Worm (Caenorhabditis elegans) whole organism, L4 larva: ENCODE measurements around the gene set-4.

Experiments
- D1046.2 ChIP-seq: fragments of 200-800 bp; sonication (Bioruptor generic); IDR thresholded peaks from 2 replicates; pipeline ENCODE4 v1.3.6; 2022; ENCODE audit warnings: missing genetic modification characterization, missing compliant biosample characterization
- F26F4.8 ChIP-seq: fragments of 200-800 bp; sonication (Bioruptor generic); conservative IDR thresholded peaks from 2 replicates; pipeline ENCODE4 v1.3.6; 2022; ENCODE audit warnings: missing genetic modification characterization, missing compliant biosample characterization
- F37D6.2 ChIP-seq: sonication (generic microtip); optimal IDR thresholded peaks from 2 replicates; lab custom pipeline; 2016; ENCODE audit warnings: mild to moderate bottlenecking, missing genetic modification characterization, missing compliant biosample characterization
- T20F7.1 ChIP-seq: fragments of 200-800 bp; sonication (Bioruptor generic); optimal IDR thresholded peaks from 2 replicates; lab custom pipeline; 2018; ENCODE audit warnings: mild to moderate bottlenecking, missing genetic modification characterization, missing compliant biosample characterization
- Y105C5A.15 ChIP-seq: fragments of 200-800 bp; sonication (Bioruptor generic); IDR thresholded peaks from 2 replicates; pipeline ENCODE4 v1.3.6; 2022; ENCODE audit warnings: missing genetic modification characterization, missing compliant biosample characterization
- Y75B8A.6 ChIP-seq: fragments of 200-800 bp; sonication (Bioruptor generic); IDR thresholded peaks from 2 replicates; pipeline ENCODE4 v1.3.6; 2022; ENCODE audit warnings: missing genetic modification reagents, missing genetic modification characterization, missing compliant biosample characterization
- ZK337.2 ChIP-seq: fragments of 200-800 bp; sonication (Bioruptor generic); IDR thresholded peaks from 2 replicates; pipeline ENCODE4 v1.3.6; 2022; ENCODE audit warnings: missing genetic modification reagents, missing genetic modification characterization, missing compliant biosample characterization
- aha-1 ChIP-seq: fragments of 150-350 bp; peaks from one replicate; lab custom pipeline; 2014; ENCODE audit warnings: missing biosample characterization, missing genetic modification characterization
- ceh-32 ChIP-seq: sonication (generic microtip); optimal IDR thresholded peaks from 2 replicates; lab custom pipeline; 2016; ENCODE audit warnings: mild to moderate bottlenecking, missing genetic modification characterization, missing compliant biosample characterization; ENCODE audit not compliant: poor library complexity
- daf-12 ChIP-seq: fragments of 150-350 bp; optimal IDR thresholded peaks from 2 replicates; lab custom pipeline; 2014; ENCODE audit warnings: missing biosample characterization, missing genetic modification reagents, missing genetic modification characterization
- daf-16 ChIP-seq, 3 experiments: sonication (generic microtip); optimal IDR thresholded peaks; 2 replicates each; lab custom pipeline; 2016 to 2017; ENCODE audit warnings: missing genetic modification characterization in 3 of 3, missing genetic modification reagents in 3 of 3, mild to moderate bottlenecking in 2 of 3, missing compliant biosample characterization in 2 of 3, missing biosample characterization in 1 of 3, moderate library complexity in 1 of 3
- gei-8 ChIP-seq: fragments of 200-800 bp; sonication (Bioruptor generic); optimal IDR thresholded peaks from 2 replicates; lab custom pipeline; 2018; ENCODE audit warnings: mild to moderate bottlenecking, missing genetic modification characterization, missing compliant biosample characterization
- hlh-11 ChIP-seq: fragments of 200-800 bp; sonication (Bioruptor generic); optimal IDR thresholded peaks from 2 replicates; lab custom pipeline; 2018; ENCODE audit warnings: mild to moderate bottlenecking, missing genetic modification characterization, missing compliant biosample characterization
- lim-7 ChIP-seq: fragments of 200-800 bp; sonication (Bioruptor generic); IDR thresholded peaks from 2 replicates; pipeline ENCODE4 v1.3.6; 2022; ENCODE audit warnings: missing genetic modification characterization, missing compliant biosample characterization
- lin-15B ChIP-seq: fragments of 150-350 bp; sonication (generic microtip); optimal IDR thresholded peaks from 3 replicates; lab custom pipeline; 2014; ENCODE audit warnings: missing biosample characterization, missing genetic modification characterization
- lin-38 ChIP-seq: fragments of 200-800 bp; sonication (Bioruptor generic); IDR thresholded peaks from 2 replicates; pipeline ENCODE4 v1.3.6; 2022; ENCODE audit warnings: missing genetic modification reagents, missing genetic modification characterization, missing compliant biosample characterization
- lir-3 ChIP-seq: sonication (generic microtip); optimal IDR thresholded peaks from 2 replicates; lab custom pipeline; 2016; ENCODE audit warnings: mild to moderate bottlenecking, missing genetic modification characterization, missing compliant biosample characterization
- madf-9 ChIP-seq: fragments of 200-800 bp; sonication (Bioruptor generic); conservative IDR thresholded peaks from 2 replicates; pipeline ENCODE4 v1.3.6; 2022; ENCODE audit warnings: missing genetic modification reagents, missing genetic modification characterization, missing compliant biosample characterization
- mdl-1 ChIP-seq, 2 experiments: fragments of 150-350 bp in 1 of 2; sonication (generic microtip) in 1 of 2; optimal IDR thresholded peaks; 2 replicates each; lab custom pipeline; 2014 to 2017; ENCODE audit warnings: missing biosample characterization in 2 of 2, missing genetic modification characterization in 2 of 2
- mes-2 ChIP-seq: sonication (generic microtip); optimal IDR thresholded peaks from 2 replicates; lab custom pipeline; 2016; ENCODE audit warnings: missing genotype, mild to moderate bottlenecking, missing genetic modification characterization, missing compliant biosample characterization; ENCODE audit not compliant: poor library complexity, severe bottlenecking
- mxl-3 ChIP-seq: fragments of 200-800 bp; sonication (Bioruptor generic); optimal IDR thresholded peaks from 2 replicates; lab custom pipeline; 2018; ENCODE audit warnings: mild to moderate bottlenecking, missing genetic modification characterization, missing compliant biosample characterization
- nhr-102 ChIP-seq: sonication (generic microtip); optimal IDR thresholded peaks from 2 replicates; lab custom pipeline; 2016; ENCODE audit warnings: mild to moderate bottlenecking, missing genetic modification characterization, moderate library complexity, missing compliant biosample characterization
- nhr-11 ChIP-seq: fragments of 150-350 bp; optimal IDR thresholded peaks from 2 replicates; lab custom pipeline; 2014; ENCODE audit warnings: missing biosample characterization, missing genetic modification characterization
- nhr-28 ChIP-seq: fragments of 150-350 bp; optimal IDR thresholded peaks from 2 replicates; lab custom pipeline; 2014; ENCODE audit warnings: missing biosample characterization, missing genetic modification characterization
- nhr-42 ChIP-seq: fragments of 200-800 bp; sonication (Bioruptor generic); IDR thresholded peaks from 2 replicates; pipeline ENCODE4 v1.3.6; 2022; ENCODE audit warnings: missing genetic modification characterization, missing compliant biosample characterization
- nhr-48 ChIP-seq: sonication (generic microtip); optimal IDR thresholded peaks from 2 replicates; lab custom pipeline; 2016; ENCODE audit warnings: mild to moderate bottlenecking, missing genetic modification characterization, missing compliant biosample characterization
- pha-4 ChIP-seq, 2 experiments: fragments of 150-350 bp in 1 of 2; fragments of 200-800 bp in 1 of 2; sonication (Bioruptor generic) in 1 of 2; IDR thresholded peaks in 1 of 2; optimal IDR thresholded peaks in 1 of 2; 2 replicates each; pipeline versions ENCODE4 v1.3.6 to Lab custom; 2014 to 2022; ENCODE audit warnings: missing genetic modification characterization in 2 of 2, missing genetic modification reagents in 2 of 2, missing biosample characterization in 1 of 2, missing compliant biosample characterization in 1 of 2
- rbr-2 ChIP-seq: sonication (generic microtip); optimal IDR thresholded peaks from 2 replicates; lab custom pipeline; 2016; ENCODE audit warnings: missing genotype, missing genetic modification characterization, missing compliant biosample characterization
- spr-1 ChIP-seq: sonication (generic microtip); optimal IDR thresholded peaks from 2 replicates; lab custom pipeline; 2016; ENCODE audit warnings: mild to moderate bottlenecking, missing genetic modification characterization, missing compliant biosample characterization
- spr-3 ChIP-seq: fragments of 200-800 bp; sonication (Bioruptor generic); optimal IDR thresholded peaks from 2 replicates; lab custom pipeline; 2018; ENCODE audit warnings: mild to moderate bottlenecking, missing genetic modification characterization, missing compliant biosample characterization
- tra-1 ChIP-seq: fragments of 200-800 bp; sonication (Bioruptor generic); IDR thresholded peaks from 2 replicates; pipeline ENCODE4 v1.3.6; 2022; ENCODE audit warnings: missing genetic modification reagents, missing genetic modification characterization, missing compliant biosample characterization
- unc-62 ChIP-seq, 3 experiments: fragments of 150-350 bp in 1 of 3; sonication (generic microtip); optimal IDR thresholded peaks in 2 of 3; peaks in 1 of 3; 1 replicate in 1 of 3; 2 replicates in 2 of 3; lab custom pipeline; 2014 to 2017; ENCODE audit warnings: missing biosample characterization in 3 of 3, missing genetic modification characterization in 3 of 3, missing genetic modification reagents in 3 of 3, missing genotype in 1 of 3
- vab-7 ChIP-seq: fragments of 200-800 bp; sonication (Bioruptor generic); IDR thresholded peaks from 2 replicates; pipeline ENCODE4 v1.3.6; 2022; ENCODE audit warnings: missing genetic modification reagents, missing genetic modification characterization, missing compliant biosample characterization

set-4 gene

DNA sequence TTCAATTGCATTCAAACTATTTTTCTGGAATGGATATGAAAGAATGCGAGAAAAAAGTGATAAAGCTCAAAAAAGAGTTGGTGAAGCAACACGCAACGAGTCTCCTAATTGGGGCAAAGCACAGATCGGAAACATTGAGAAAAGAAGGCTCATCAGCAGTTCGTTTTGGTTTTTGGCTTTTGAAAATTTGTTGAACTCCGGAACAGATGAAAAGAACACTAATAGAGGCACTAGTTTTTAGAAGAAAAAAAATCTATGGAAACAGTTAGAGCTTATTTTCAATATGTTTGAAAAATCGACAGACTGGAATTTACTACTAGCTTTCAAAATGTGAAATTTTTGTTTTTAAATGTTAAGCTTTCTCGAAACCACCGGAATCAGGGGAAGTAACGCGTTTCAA lies 19.3 kb downstream of the set-4 start:
- TF ChIP-seq aha-1 (tag; lab: Kevin White, UChicago) (peak; percentile 70), lim-7 (GFP tag; lab: Robert Waterston, UW) (no peak), daf-12 (tag; lab: Kevin White, UChicago) (no peak), madf-9 (GFP tag; lab: Robert Waterston, UW) (no peak), tra-1 (GFP tag; lab: Robert Waterston, UW) (no peak), F37D6.2 (no peak)

ce11 chrII:6311459-6311858 lies 19.7 kb downstream of the set-4 start:
- TF ChIP-seq hlh-11 (no peak), Y75B8A.6 (GFP tag; lab: Robert Waterston, UW) (no peak), unc-62 (GFP tag; optimal IDR thresholded peaks at IDR 0.05 in 1 of 2; lab: Kevin White, UChicago) (peak in 1 of 2 experiments; percentile 44), unc-62 (tag; optimal IDR thresholded peaks at IDR 0.05; lab: Kevin White, UChicago) (no peak), Y105C5A.15 (GFP tag; lab: Robert Waterston, UW) (no peak)

DNA sequence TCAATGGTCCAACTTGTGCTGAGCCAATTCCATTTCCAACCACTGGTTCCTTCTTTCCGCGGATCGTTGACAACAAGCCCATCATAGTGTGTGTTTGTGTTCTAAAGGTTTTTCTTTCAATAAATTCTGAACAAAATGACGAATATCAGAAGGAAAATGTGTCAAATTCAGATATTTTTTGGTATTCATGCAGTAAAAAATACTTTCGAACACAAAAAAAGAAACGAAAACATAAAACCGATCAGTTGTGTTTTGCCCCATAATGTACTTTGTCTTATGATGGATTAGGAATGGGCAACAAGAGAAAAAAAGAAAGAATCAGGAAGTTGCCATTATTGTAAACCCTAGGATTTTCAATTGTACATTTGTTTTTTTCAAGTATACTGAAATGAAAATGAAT lies 21.9 kb downstream of the set-4 start, which contains the start of gene glb-10:
Gene glb-10 (minus strand): TSS at position 101 of the 400 bp plus-strand sequence.
- TF ChIP-seq lin-38 (GFP tag; lab: Robert Waterston, UW) (no peak), aha-1 (tag; lab: Kevin White, UChicago) (peak; percentile 80)
- TF ChIP-seq, all 104 proteins: peak for 1

- no peak for TF ChIP-seq pha-4 (GFP tag; IDR thresholded peaks at IDR 0.05; lab: Robert Waterston, UW)
- TF ChIP-seq pha-4 (tag; optimal IDR thresholded peaks at IDR 0.05; lab: Kevin White, UChicago), result no peak
- no peak for TF ChIP-seq spr-1 (tag; lab: Kevin White, UChicago)
- no peak for TF ChIP-seq lin-38 (GFP tag; lab: Robert Waterston, UW)
- no peak for TF ChIP-seq lir-3 (tag; lab: Kevin White, UChicago)
- no peak for TF ChIP-seq mdl-1 (tag; optimal IDR thresholded peaks at IDR 0.05; lab: Kevin White, UChicago)
- TF ChIP-seq mxl-3 (GFP tag; lab: Kevin White, UChicago), result no peak
- TF ChIP-seq nhr-102 (tag; lab: Kevin White, UChicago), result no peak
- TF ChIP-seq spr-3 (GFP tag; lab: Kevin White, UChicago), result no peak
- TF ChIP-seq nhr-42 (GFP tag; lab: Robert Waterston, UW), result no peak
- TF ChIP-seq D1046.2 (GFP tag; lab: Robert Waterston, UW), result no peak
- no peak for TF ChIP-seq aha-1 (tag; lab: Kevin White, UChicago)
- no peak for TF ChIP-seq gei-8 (GFP tag; lab: Kevin White, UChicago)
- no peak for TF ChIP-seq F26F4.8 (GFP tag; lab: Robert Waterston, UW)
- TF ChIP-seq rbr-2, result no peak
- no peak for TF ChIP-seq nhr-48 (tag; lab: Kevin White, UChicago)
- no peak for TF ChIP-seq vab-7 (GFP tag; lab: Robert Waterston, UW)
- no peak for TF ChIP-seq lin-15B (tag; lab: Kevin White, UChicago)
- TF ChIP-seq, all 104 proteins: peak for 0
Observed at ce11 chrII:6306125-6306524, 25.0 kb downstream of the set-4 start, which contains the start of gene C29F5.8. TSS of gene C29F5.8 (plus strand) at chrII:6306425.

- 0 out of 2 replicates have a peak, but pooled peaks have one; percentile 41 for TF ChIP-seq ZK337.2
- peak; percentile 36 for TF ChIP-seq nhr-11 (tag; lab: Kevin White, UChicago)
- TF ChIP-seq mes-2 (tag; lab: Kevin White, UChicago), result no peak
- TF ChIP-seq daf-16 (GFP tag; optimal IDR thresholded peaks at IDR 0.05; lab: Kevin White, UChicago), result peak in 1 of 2 experiments; percentile 18
- no peak for TF ChIP-seq daf-16 (tag; optimal IDR thresholded peaks at IDR 0.05; lab: Kevin White, UChicago)
- TF ChIP-seq nhr-28 (tag; lab: Kevin White, UChicago), result peak; percentile 4
- no peak for TF ChIP-seq T20F7.1
- no peak for TF ChIP-seq ceh-32 (tag; lab: Kevin White, UChicago)
- TF ChIP-seq, all 104 proteins: peak for 4
Observed at ce11 chrII:6303209-6303740, 27.9 kb downstream of the set-4 start, which contains the start of gene C29F5.1. TSS of gene C29F5.1 (plus strand) at chrII:6303525.
